Worm (Caenorhabditis elegans) whole organism, L4 larva: ENCODE data around the gene dpf-1.

Experiments used
- F37D6.2 ChIP-seq: sonication (generic microtip); optimal IDR thresholded peaks from 2 replicates; lab custom pipeline; 2016; ENCODE audit warnings: mild to moderate bottlenecking, missing genetic modification characterization, missing compliant biosample characterization
- F49E8.2 ChIP-seq: sonication (generic microtip); optimal IDR thresholded peaks from 2 replicates; lab custom pipeline; 2016; ENCODE audit warnings: missing compliant biosample characterization, mild to moderate bottlenecking, missing genetic modification characterization, borderline replicate concordance
- T20F7.1 ChIP-seq: fragments of 200-800 bp; sonication (Bioruptor generic); optimal IDR thresholded peaks from 2 replicates; lab custom pipeline; 2018; ENCODE audit warnings: mild to moderate bottlenecking, missing genetic modification characterization, missing compliant biosample characterization
- T26A8.4 ChIP-seq: fragments of 200-800 bp; sonication (Bioruptor generic); IDR thresholded peaks from 2 replicates; pipeline ENCODE4 v1.3.6; 2022; ENCODE audit warnings: missing genetic modification characterization, missing compliant biosample characterization
- Y48G9A.11 ChIP-seq: fragments of 200-800 bp; sonication (Bioruptor generic); IDR thresholded peaks from 2 replicates; pipeline ENCODE4 v1.3.6; 2022; ENCODE audit warnings: missing genetic modification reagents, missing genetic modification characterization, missing compliant biosample characterization
- aha-1 ChIP-seq: fragments of 150-350 bp; peaks from one replicate; lab custom pipeline; 2014; ENCODE audit warnings: missing biosample characterization, missing genetic modification characterization
- arid-1 ChIP-seq: fragments of 200-800 bp; sonication (Bioruptor generic); conservative IDR thresholded peaks from 2 replicates; pipeline ENCODE4 v1.3.6; 2022; ENCODE audit warnings: missing genetic modification reagents, missing genetic modification characterization, missing compliant biosample characterization
- ceh-20 ChIP-seq: fragments of 200-800 bp; sonication (Bioruptor generic); IDR thresholded peaks from 2 replicates; pipeline ENCODE4 v1.3.6; 2022; ENCODE audit warnings: missing genetic modification reagents, missing genetic modification characterization, missing compliant biosample characterization
- ceh-82 ChIP-seq: sonication (generic microtip); optimal IDR thresholded peaks from 2 replicates; lab custom pipeline; 2017; ENCODE audit warnings: missing biosample characterization, missing genetic modification characterization
- ces-1 ChIP-seq: fragments of 150-350 bp; sonication (generic microtip); optimal IDR thresholded peaks from 4 replicates; lab custom pipeline; 2014; ENCODE audit warnings: missing biosample characterization, missing genetic modification reagents, missing genetic modification characterization
- daf-12 ChIP-seq: fragments of 150-350 bp; optimal IDR thresholded peaks from 2 replicates; lab custom pipeline; 2014; ENCODE audit warnings: missing biosample characterization, missing genetic modification reagents, missing genetic modification characterization
- daf-19 ChIP-seq: fragments of 200-800 bp; sonication (Bioruptor generic); conservative IDR thresholded peaks from 2 replicates; pipeline ENCODE4 v1.3.6; 2022; ENCODE audit warnings: missing genetic modification characterization, missing compliant biosample characterization
- daf-8 ChIP-seq: fragments of 200-800 bp; sonication (Bioruptor generic); IDR thresholded peaks from 2 replicates; pipeline ENCODE4 v1.3.6; 2022; ENCODE audit warnings: missing genetic modification characterization, missing compliant biosample characterization
- dmd-9 ChIP-seq: fragments of 200-800 bp; sonication (Bioruptor generic); IDR thresholded peaks from 2 replicates; pipeline ENCODE4 v1.3.6; 2022; ENCODE audit warnings: missing genetic modification reagents, missing genetic modification characterization, missing compliant biosample characterization
- dpl-1 ChIP-seq: fragments of 150-350 bp; optimal IDR thresholded peaks from 2 replicates; lab custom pipeline; 2014; ENCODE audit warnings: missing biosample characterization, missing genetic modification reagents, missing genetic modification characterization
- egl-27 ChIP-seq: sonication (generic microtip); optimal IDR thresholded peaks from 3 replicates; lab custom pipeline; 2017; ENCODE audit warnings: missing biosample characterization, missing genetic modification reagents, missing genetic modification characterization
- hlh-11 ChIP-seq: fragments of 200-800 bp; sonication (Bioruptor generic); optimal IDR thresholded peaks from 2 replicates; lab custom pipeline; 2018; ENCODE audit warnings: mild to moderate bottlenecking, missing genetic modification characterization, missing compliant biosample characterization
- hlh-30 ChIP-seq: sonication (generic microtip); optimal IDR thresholded peaks from 2 replicates; lab custom pipeline; 2017; ENCODE audit warnings: antibody characterized with exemption, mild to moderate bottlenecking, missing genetic modification characterization, missing compliant biosample characterization; ENCODE audit not compliant: insufficient read depth
- hmg-1.1 ChIP-seq: fragments of 200-800 bp; sonication (Bioruptor generic); IDR thresholded peaks from 2 replicates; pipeline ENCODE4 v1.3.6; 2022; ENCODE audit warnings: missing genetic modification reagents, missing genetic modification characterization, missing compliant biosample characterization
- jun-1 ChIP-seq: fragments of 150-350 bp; optimal IDR thresholded peaks from 2 replicates; lab custom pipeline; 2014; ENCODE audit warnings: missing biosample characterization, missing genetic modification reagents, missing genetic modification characterization
- lin-13 ChIP-seq: fragments of 150-350 bp; optimal IDR thresholded peaks from 2 replicates; lab custom pipeline; 2014; ENCODE audit warnings: missing biosample characterization, missing genetic modification reagents, missing genetic modification characterization
- lin-15B ChIP-seq: fragments of 150-350 bp; sonication (generic microtip); optimal IDR thresholded peaks from 3 replicates; lab custom pipeline; 2014; ENCODE audit warnings: missing biosample characterization, missing genetic modification characterization
- lin-29 ChIP-seq: fragments of 200-800 bp; sonication (Bioruptor generic); IDR thresholded peaks from 2 replicates; pipeline ENCODE4 v1.3.6; 2022; ENCODE audit warnings: missing genetic modification reagents, missing genetic modification characterization, missing compliant biosample characterization
- lin-38 ChIP-seq: fragments of 200-800 bp; sonication (Bioruptor generic); IDR thresholded peaks from 2 replicates; pipeline ENCODE4 v1.3.6; 2022; ENCODE audit warnings: missing genetic modification reagents, missing genetic modification characterization, missing compliant biosample characterization
- lsy-2 ChIP-seq, 2 experiments: fragments of 150-350 bp in 1 of 2; sonication (generic microtip) in 1 of 2; optimal IDR thresholded peaks; 2 replicates each; lab custom pipeline; 2014 to 2017; ENCODE audit warnings: missing biosample characterization in 2 of 2, missing genetic modification characterization in 2 of 2
- mdl-1 ChIP-seq, 2 experiments: fragments of 150-350 bp in 1 of 2; sonication (generic microtip) in 1 of 2; optimal IDR thresholded peaks; 2 replicates each; lab custom pipeline; 2014 to 2017; ENCODE audit warnings: missing biosample characterization in 2 of 2, missing genetic modification characterization in 2 of 2
- mdt-29 ChIP-seq: fragments of 200-800 bp; sonication (Bioruptor generic); IDR thresholded peaks from 2 replicates; pipeline ENCODE4 v1.3.6; 2022; ENCODE audit warnings: missing genetic modification reagents, missing genetic modification characterization, missing compliant biosample characterization
- mes-2 ChIP-seq: sonication (generic microtip); optimal IDR thresholded peaks from 2 replicates; lab custom pipeline; 2016; ENCODE audit warnings: missing genotype, mild to moderate bottlenecking, missing genetic modification characterization, missing compliant biosample characterization; ENCODE audit not compliant: poor library complexity, severe bottlenecking
- nhr-237 ChIP-seq: sonication (generic microtip); optimal IDR thresholded peaks from 2 replicates; lab custom pipeline; 2017; ENCODE audit warnings: missing biosample characterization, missing genetic modification characterization
- nhr-28 ChIP-seq: fragments of 150-350 bp; optimal IDR thresholded peaks from 2 replicates; lab custom pipeline; 2014; ENCODE audit warnings: missing biosample characterization, missing genetic modification characterization
- nhr-42 ChIP-seq: fragments of 200-800 bp; sonication (Bioruptor generic); IDR thresholded peaks from 2 replicates; pipeline ENCODE4 v1.3.6; 2022; ENCODE audit warnings: missing genetic modification characterization, missing compliant biosample characterization
- nhr-6 ChIP-seq: fragments of 150-350 bp; optimal IDR thresholded peaks from 2 replicates; lab custom pipeline; 2014; ENCODE audit warnings: missing biosample characterization, missing genetic modification characterization
- nhr-76 ChIP-seq: fragments of 150-350 bp; optimal IDR thresholded peaks from 2 replicates; lab custom pipeline; 2014; ENCODE audit warnings: missing biosample characterization, missing genetic modification characterization
- nhr-77 ChIP-seq: fragments of 150-350 bp; optimal IDR thresholded peaks from 2 replicates; lab custom pipeline; 2014; ENCODE audit warnings: missing biosample characterization, missing genetic modification characterization
- pqm-1 ChIP-seq: sonication (generic microtip); optimal IDR thresholded peaks from 2 replicates; lab custom pipeline; 2017; ENCODE audit warnings: missing biosample characterization, missing genetic modification characterization
- snpc-4 ChIP-seq: fragments of 150-350 bp; optimal IDR thresholded peaks from 2 replicates; lab custom pipeline; 2014; ENCODE audit warnings: missing biosample characterization, missing genetic modification characterization
- spr-1 ChIP-seq: sonication (generic microtip); optimal IDR thresholded peaks from 2 replicates; lab custom pipeline; 2016; ENCODE audit warnings: mild to moderate bottlenecking, missing genetic modification characterization, missing compliant biosample characterization
- tra-1 ChIP-seq: fragments of 200-800 bp; sonication (Bioruptor generic); IDR thresholded peaks from 2 replicates; pipeline ENCODE4 v1.3.6; 2022; ENCODE audit warnings: missing genetic modification reagents, missing genetic modification characterization, missing compliant biosample characterization
- unc-130 ChIP-seq: sonication (generic microtip); optimal IDR thresholded peaks from 2 replicates; lab custom pipeline; 2016; ENCODE audit warnings: missing genetic modification reagents, missing genetic modification characterization, missing compliant biosample characterization
- zfp-2 ChIP-seq: sonication (generic microtip); optimal IDR thresholded peaks from 2 replicates; lab custom pipeline; 2016; ENCODE audit warnings: mild to moderate bottlenecking, missing genetic modification characterization, missing compliant biosample characterization
- zip-2 ChIP-seq: fragments of 150-350 bp; optimal IDR thresholded peaks from 2 replicates; lab custom pipeline; 2014; ENCODE audit warnings: missing biosample characterization, missing genetic modification characterization
- ztf-11 ChIP-seq: fragments of 150-350 bp; optimal IDR thresholded peaks from 2 replicates; lab custom pipeline; 2014; ENCODE audit warnings: missing biosample characterization, missing genetic modification characterization

Gene dpf-1

DNA sequence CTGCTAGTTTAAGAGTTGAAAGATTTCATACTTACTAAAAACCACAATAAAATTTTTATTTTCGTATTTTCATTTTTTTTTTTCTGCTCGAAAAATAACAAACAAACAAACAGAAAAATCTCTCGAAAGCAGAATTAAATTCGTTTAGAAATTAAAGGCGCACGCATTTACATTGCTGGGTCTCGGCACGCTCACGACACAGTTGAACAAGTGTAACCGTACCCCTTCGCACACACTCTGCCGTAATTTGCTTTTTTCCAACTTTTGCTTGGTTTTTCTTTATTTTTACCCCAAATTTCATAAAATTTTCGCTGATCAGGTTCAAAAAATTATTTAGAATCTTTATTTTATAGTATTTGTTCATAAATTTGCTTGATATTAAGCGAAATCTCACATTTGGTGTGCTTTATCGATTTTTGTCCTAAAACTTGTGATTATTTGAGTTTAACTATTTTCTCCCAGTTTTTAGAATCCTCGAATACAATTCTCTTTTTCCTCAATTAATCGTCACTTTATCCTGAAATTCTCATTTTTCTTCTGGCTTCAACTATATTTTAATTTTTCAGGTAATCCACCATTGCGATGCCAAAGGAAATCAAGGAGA lies 40.6 kb downstream of the dpf-1 start, which contains the start of gene rpl-38 (continued):
- TF ChIP-seq jun-1 (tag; lab: Kevin White, UChicago): no peak
- TF ChIP-seq ceh-82: no peak
- TF ChIP-seq F37D6.2 (tag; lab: Kevin White, UChicago): peak; percentile 47
- no peak for TF ChIP-seq ztf-11 (tag; lab: Kevin White, UChicago)
- TF ChIP-seq Y48G9A.11 (GFP tag; lab: Robert Waterston, UW): no peak
- no peak for TF ChIP-seq ces-1 (GFP tag; lab: Kevin White, UChicago)
- peak; percentile 70; the same call in 1 of the 2 replicates for TF ChIP-seq arid-1 (GFP tag; lab: Robert Waterston, UW)
- no peak for TF ChIP-seq zfp-2
- TF ChIP-seq mes-2 (tag; lab: Kevin White, UChicago): peak; percentile 94
- no peak for TF ChIP-seq egl-27 (tag; lab: Kevin White, UChicago)
- no peak for TF ChIP-seq daf-19 (GFP tag; lab: Robert Waterston, UW)
- peak; percentile 60 for TF ChIP-seq F49E8.2 (tag; lab: Kevin White, UChicago)
- TF ChIP-seq hmg-1.1 (GFP tag; lab: Robert Waterston, UW): peak; percentile 60; the same call in 1 of the 2 replicates
- no peak for TF ChIP-seq nhr-42
- TF ChIP-seq lin-15B (tag; lab: Kevin White, UChicago): no peak
- TF ChIP-seq hlh-11 (tag; lab: Kevin White, UChicago): peak; percentile 56
- peak; percentile 58; the same call in 1 of the 2 replicates for TF ChIP-seq dmd-9 (GFP tag; lab: Robert Waterston, UW)
- 0 out of 2 replicates have a peak, but pooled peaks have one; percentile 40 for TF ChIP-seq ceh-20
- TF ChIP-seq aha-1 (tag; lab: Kevin White, UChicago): peak; percentile 87
- TF ChIP-seq hlh-30 (tag; lab: Kevin White, UChicago): peak; percentile 76
- no peak for TF ChIP-seq daf-8 (GFP tag; lab: Robert Waterston, UW)
- TF ChIP-seq nhr-28 (tag; lab: Kevin White, UChicago): peak; percentile 42
- TF ChIP-seq nhr-77 (tag; lab: Kevin White, UChicago): peak; percentile 83
- no peak for TF ChIP-seq T20F7.1
- TF ChIP-seq lin-38: peak; percentile 78
- TF ChIP-seq nhr-237 (tag; lab: Kevin White, UChicago): no peak
- TF ChIP-seq lsy-2 (tag; optimal IDR thresholded peaks at IDR 0.05; lab: Kevin White, UChicago): peak; percentile 95 to 99
- TF ChIP-seq nhr-6 (tag; lab: Kevin White, UChicago): peak; percentile 42
- TF ChIP-seq daf-12 (tag; lab: Kevin White, UChicago): no peak
- TF ChIP-seq dpl-1 (GFP tag; lab: Kevin White, UChicago): peak; percentile 80
- no peak for TF ChIP-seq lin-29 (GFP tag; lab: Robert Waterston, UW)
- TF ChIP-seq pqm-1 (tag; lab: Kevin White, UChicago): no peak
- no peak for TF ChIP-seq tra-1 (GFP tag; lab: Robert Waterston, UW)
- no peak for TF ChIP-seq mdl-1 (tag; optimal IDR thresholded peaks at IDR 0.05; lab: Kevin White, UChicago)
- no peak for TF ChIP-seq zip-2 (tag; lab: Kevin White, UChicago)
- peak; percentile 72 for TF ChIP-seq lin-13 (GFP tag; lab: Kevin White, UChicago)
- no peak for TF ChIP-seq nhr-76 (tag; lab: Kevin White, UChicago)
- peak; percentile 55; the same call in 1 of the 2 replicates for TF ChIP-seq T26A8.4 (GFP tag; lab: Robert Waterston, UW)
- TF ChIP-seq spr-1 (tag; lab: Kevin White, UChicago): peak; percentile 58
- TF ChIP-seq mdt-29: no peak
- peak; percentile 21 for TF ChIP-seq snpc-4 (tag; lab: Kevin White, UChicago)
- peak; percentile 7 for TF ChIP-seq unc-130
